Fruit fly (Drosophila melanogaster) whole organism, prepupa: Measurements from ENCODE around the gene Axs.

Source experiments
- Blimp-1 ChIP-seq: fragments of 200-800 bp; sonication (Bioruptor generic); optimal IDR thresholded peaks from 3 replicates; lab custom pipeline; 2017; ENCODE audit warnings: missing biosample characterization, missing genetic modification characterization, mild to moderate bottlenecking, moderate library complexity, missing genetic modification reagents
- CG10631 ChIP-seq: fragments of 200-800 bp; sonication (Bioruptor generic); optimal IDR thresholded peaks from 2 replicates; lab custom pipeline; 2016; ENCODE audit warnings: missing biosample characterization, missing genetic modification characterization
- CG11902 ChIP-seq: fragments of 200-800 bp; sonication (Bioruptor generic); optimal IDR thresholded peaks from 3 replicates; lab custom pipeline; 2016; ENCODE audit warnings: missing biosample characterization, missing genetic modification characterization
- CG15336 ChIP-seq: fragments of 200-800 bp; sonication (Bioruptor generic); IDR thresholded peaks from 2 replicates; pipeline ENCODE4 v1.3.6; 2022; ENCODE audit warnings: missing biosample characterization, missing genetic modification characterization
- CG1621 ChIP-seq: fragments of 200-800 bp; sonication (Bioruptor generic); optimal IDR thresholded peaks from 3 replicates; lab custom pipeline; 2018; ENCODE audit warnings: missing biosample characterization, mild to moderate bottlenecking, missing genetic modification characterization
- CG16779 ChIP-seq: fragments of 200-800 bp; sonication (Bioruptor generic); optimal IDR thresholded peaks from 3 replicates; lab custom pipeline; 2017; ENCODE audit warnings: missing biosample characterization, mild to moderate bottlenecking, missing genetic modification characterization
- CG31627 ChIP-seq: fragments of 200-800 bp; sonication (Bioruptor generic); optimal IDR thresholded peaks from 3 replicates; lab custom pipeline; 2016; ENCODE audit warnings: missing biosample characterization, missing genetic modification characterization
- CG3919 ChIP-seq: fragments of 200-800 bp; sonication (Bioruptor generic); optimal IDR thresholded peaks from 3 replicates; lab custom pipeline; 2016; ENCODE audit warnings: missing biosample characterization, missing genetic modification characterization
- CG4318 ChIP-seq: fragments of 200-800 bp; sonication (Bioruptor generic); optimal IDR thresholded peaks from 3 replicates; lab custom pipeline; 2017; ENCODE audit warnings: missing biosample characterization, mild to moderate bottlenecking, missing genetic modification characterization
- CG6163 ChIP-seq: fragments of 200-800 bp; sonication (Bioruptor generic); IDR thresholded peaks from 3 replicates; pipeline ENCODE4 v1.3.6; 2022; ENCODE audit warnings: missing biosample characterization, missing genetic modification characterization
- CG6276 ChIP-seq: fragments of 200-800 bp; sonication (Bioruptor generic); optimal IDR thresholded peaks from 2 replicates; lab custom pipeline; 2017; ENCODE audit warnings: missing biosample characterization, mild to moderate bottlenecking, missing genetic modification characterization
- CG6808 ChIP-seq: fragments of 200-800 bp; sonication (Bioruptor generic); optimal IDR thresholded peaks from 3 replicates; lab custom pipeline; 2017; ENCODE audit warnings: missing biosample characterization, missing genetic modification characterization, mild to moderate bottlenecking, moderate library complexity, missing genetic modification reagents
- CG6854 ChIP-seq: fragments of 200-800 bp; sonication (Bioruptor generic); optimal IDR thresholded peaks from 2 replicates; lab custom pipeline; 2017; ENCODE audit warnings: missing biosample characterization, mild to moderate bottlenecking, missing genetic modification characterization
- CG9139 ChIP-seq: fragments of 200-800 bp; sonication (Bioruptor generic); optimal IDR thresholded peaks from 3 replicates; lab custom pipeline; 2017; ENCODE audit warnings: missing biosample characterization, mild to moderate bottlenecking, missing genetic modification characterization
- Eip78C ChIP-seq: fragments of 200-800 bp; sonication (Bioruptor generic); peaks from one replicate; lab custom pipeline; 2016; ENCODE audit warnings: missing biosample characterization, missing genetic modification characterization
- Ets21C ChIP-seq: fragments of 200-800 bp; sonication (Bioruptor generic); optimal IDR thresholded peaks from 3 replicates; lab custom pipeline; 2016; ENCODE audit warnings: missing biosample characterization, missing genetic modification characterization
- Ets96B ChIP-seq: fragments of 200-800 bp; optimal IDR thresholded peaks from 2 replicates; lab custom pipeline; 2019; ENCODE audit warnings: missing biosample characterization, mild to moderate bottlenecking, missing genetic modification characterization, moderate library complexity
- Gug ChIP-seq: fragments of 200-800 bp; sonication (Bioruptor generic); IDR thresholded peaks from 2 replicates; pipeline ENCODE4 v1.3.6; 2022; ENCODE audit warnings: missing biosample characterization, missing genetic modification characterization
- Hr39 ChIP-seq: fragments of 200-800 bp; sonication (Bioruptor generic); optimal IDR thresholded peaks from 2 replicates; lab custom pipeline; 2016; ENCODE audit warnings: missing biosample characterization, missing genetic modification characterization
- Hr4 ChIP-seq: fragments of 200-800 bp; sonication (Bioruptor generic); optimal IDR thresholded peaks from 3 replicates; lab custom pipeline; 2016; ENCODE audit warnings: missing biosample characterization, missing genetic modification characterization
- Smox ChIP-seq: fragments of 200-800 bp; sonication (Bioruptor generic); optimal IDR thresholded peaks from 3 replicates; lab custom pipeline; 2016; ENCODE audit warnings: missing biosample characterization, missing genetic modification characterization
- Sox14 ChIP-seq: fragments of 200-800 bp; sonication (Bioruptor generic); optimal IDR thresholded peaks from 3 replicates; lab custom pipeline; 2016; ENCODE audit warnings: missing biosample characterization, missing genetic modification characterization
- achi ChIP-seq: fragments of 200-800 bp; sonication (Bioruptor generic); optimal IDR thresholded peaks from 3 replicates; lab custom pipeline; 2016; ENCODE audit warnings: missing biosample characterization, missing genetic modification characterization
- acj6 ChIP-seq: fragments of 200-800 bp; sonication (Bioruptor generic); optimal IDR thresholded peaks from 3 replicates; lab custom pipeline; 2016; ENCODE audit warnings: missing biosample characterization, missing genetic modification characterization
- dsx ChIP-seq: fragments of 200-800 bp; optimal IDR thresholded peaks from 3 replicates; lab custom pipeline; 2019; ENCODE audit warnings: missing biosample characterization, mild to moderate bottlenecking, missing genetic modification characterization, moderate library complexity; ENCODE audit not compliant: poor library complexity, severe bottlenecking
- eg ChIP-seq: fragments of 200-800 bp; sonication (Bioruptor generic); IDR thresholded peaks from 3 replicates; pipeline ENCODE4 v1.3.6; 2022; ENCODE audit warnings: missing biosample characterization, missing genetic modification characterization
- fkh ChIP-seq: fragments of 200-800 bp; sonication (Bioruptor generic); optimal IDR thresholded peaks from 3 replicates; lab custom pipeline; 2017; ENCODE audit warnings: missing biosample characterization, mild to moderate bottlenecking, missing genetic modification characterization, moderate library complexity
- lz ChIP-seq: fragments of 200-800 bp; sonication (Bioruptor generic); optimal IDR thresholded peaks from 3 replicates; lab custom pipeline; 2016; ENCODE audit warnings: missing biosample characterization, missing genetic modification characterization
- salr ChIP-seq, 2 experiments: fragments of 200-800 bp; sonication (Bioruptor generic); optimal IDR thresholded peaks; 3 replicates each; lab custom pipeline; 2016 to 2018; ENCODE audit warnings: missing biosample characterization in 2 of 2, missing genetic modification characterization in 2 of 2, mild to moderate bottlenecking in 1 of 2
- ss ChIP-seq, 2 experiments: fragments of 200-800 bp; sonication (Bioruptor generic); optimal IDR thresholded peaks; 2 replicates in 1 of 2; 3 replicates in 1 of 2; lab custom pipeline; 2017 to 2018; ENCODE audit warnings: mild to moderate bottlenecking in 2 of 2, missing biosample characterization in 2 of 2, missing genetic modification characterization in 2 of 2, moderate library complexity in 1 of 2
- svp ChIP-seq: fragments of 200-800 bp; sonication (Bioruptor generic); peaks from one replicate; lab custom pipeline; 2016; ENCODE audit warnings: missing biosample characterization, missing genetic modification characterization

Gene Axs

dm6 chrX:16664405-16665064, 19.2 kb downstream of the Axs start, which contains the start of gene CG15865:
CG15865 (minus strand) TSS chrX:16664455.
- TF ChIP-seq CG4318 (GFP tag; lab: Kevin White, UChicago), result no peak
- peak; percentile 72 for TF ChIP-seq Eip78C (GFP tag; lab: Kevin White, UChicago)
- TF ChIP-seq Smox (GFP tag; lab: Kevin White, UChicago), result peak; percentile 16
- TF ChIP-seq CG6808 (GFP tag; lab: Kevin White, UChicago), result peak; percentile 16
- peak; percentile 7 for TF ChIP-seq fkh (GFP tag; lab: Kevin White, UChicago)
- TF ChIP-seq svp, result peak; percentile 70
- no peak for TF ChIP-seq dsx (GFP tag; lab: Kevin White, UChicago)
- TF ChIP-seq Ets96B (tag; lab: Kevin White, UChicago), result peak; percentile 5
- peak in 1 of 2 experiments; percentile 11 for TF ChIP-seq ss (GFP tag; optimal IDR thresholded peaks at IDR 0.05; lab: Kevin White, UChicago)

- TF ChIP-seq Hr39 (no peak), Eip78C (GFP tag; lab: Kevin White, UChicago) (peak; percentile 13), fkh (GFP tag; lab: Kevin White, UChicago) (peak; percentile 17)
- TF ChIP-seq, all 60 proteins: peak for 2
These were observed 23.1 kb downstream of the Axs start for dm6 chrX:16660632-16661031.

dm6 chrX:16655724-16656235, 27.9 kb downstream of the Axs start:
- TF ChIP-seq CG10631 (no peak), CG6163 (GFP tag; lab: Robert Waterston, UW) (no peak), dsx (GFP tag; lab: Kevin White, UChicago) (peak; percentile 20), Gug (GFP tag; lab: Robert Waterston, UW) (no peak), Blimp-1 (GFP tag; lab: Kevin White, UChicago) (no peak), achi (GFP tag; lab: Kevin White, UChicago) (no peak), svp (peak; percentile 76), CG11902 (no peak), Eip78C (GFP tag; lab: Kevin White, UChicago) (peak; percentile 62), CG15336 (peak; percentile 28; the same call in 1 of the 2 replicates), lz (GFP tag; lab: Kevin White, UChicago) (no peak), CG16779 (tag; lab: Kevin White, UChicago) (peak; percentile 47), CG31627 (GFP tag; lab: Kevin White, UChicago) (no peak), fkh (GFP tag; lab: Kevin White, UChicago) (peak; percentile 96), acj6 (GFP tag; lab: Kevin White, UChicago) (no peak), Ets21C (GFP tag; lab: Kevin White, UChicago) (no peak), CG6854 (GFP tag; lab: Kevin White, UChicago) (peak; percentile 6)

- TF ChIP-seq fkh (GFP tag; lab: Kevin White, UChicago), result peak; percentile 86
- no peak for TF ChIP-seq CG6276 (GFP tag; lab: Kevin White, UChicago)
- TF ChIP-seq Sox14 (GFP tag; lab: Kevin White, UChicago), result peak; percentile 7
- TF ChIP-seq, all 60 proteins: peak for 2
These were observed 28.7 kb downstream of the Axs start, which contains the start of the genes Nemp and r for dm6 chrX:16654931-16655409. Nemp (minus strand) TSS chrX:16655015. r (plus strand) TSS chrX:16655359.

- TF ChIP-seq svp (peak; percentile 98), eg (GFP tag; lab: Robert Waterston, UW) (no peak), CG9139 (GFP tag; lab: Kevin White, UChicago) (no peak), Ets96B (tag; lab: Kevin White, UChicago) (no peak), Eip78C (GFP tag; lab: Kevin White, UChicago) (peak; percentile 16)
These were observed 32.1 kb downstream of the Axs start for dm6 chrX:16651625-16652024.

- TF ChIP-seq Hr39 (no peak), Hr4 (GFP tag; lab: Kevin White, UChicago) (no peak), achi (GFP tag; lab: Kevin White, UChicago) (peak; percentile 60), CG1621 (tag; lab: Kevin White, UChicago) (peak; percentile 95), CG11902 (no peak), CG3919 (peak; percentile 0), salr (GFP tag; optimal IDR thresholded peaks at IDR 0.05; lab: Kevin White, UChicago) (no peak), acj6 (GFP tag; lab: Kevin White, UChicago) (no peak)
These were observed 32.6 kb downstream of the Axs start, which contains the start of the genes CG32573 and CG42512 for dm6 chrX:16651098-16651497. CG32573 (plus strand) TSS chrX:16651376. CG42512 (plus strand) TSS chrX:16651376.
